Worm (Caenorhabditis elegans) whole organism, mixed stage, embryonic: ENCODE data around the gene F46C5.4.

Source experiments
- mab-5 ChIP-seq: fragments of 150-350 bp; optimal IDR thresholded peaks from 2 replicates; lab custom pipeline; 2014; ENCODE audit warnings: missing biosample characterization, missing genetic modification characterization
- nhr-28 ChIP-seq: fragments of 150-350 bp; optimal IDR thresholded peaks from 2 replicates; lab custom pipeline; 2014; ENCODE audit warnings: missing biosample characterization, missing genetic modification characterization

ce11 chrII:8806921-8807320 is 29.0 kb upstream of the F46C5.4 start, which contains the start of gene pho-13:
- no peak for TF ChIP-seq nhr-28
- no peak for TF ChIP-seq mab-5 (tag; lab: Kevin White, UChicago)
